Fruit fly (Drosophila melanogaster) whole organism: ENCODE measurements around the gene CG32161.

Experiments used
- Dll ChIP-seq: fragments of >200 bp; optimal IDR thresholded peaks from 2 replicates; lab custom pipeline; 2017
- psq ChIP-seq: fragments of >200 bp; optimal IDR thresholded peaks from 2 replicates; lab custom pipeline; 2017

DNA sequence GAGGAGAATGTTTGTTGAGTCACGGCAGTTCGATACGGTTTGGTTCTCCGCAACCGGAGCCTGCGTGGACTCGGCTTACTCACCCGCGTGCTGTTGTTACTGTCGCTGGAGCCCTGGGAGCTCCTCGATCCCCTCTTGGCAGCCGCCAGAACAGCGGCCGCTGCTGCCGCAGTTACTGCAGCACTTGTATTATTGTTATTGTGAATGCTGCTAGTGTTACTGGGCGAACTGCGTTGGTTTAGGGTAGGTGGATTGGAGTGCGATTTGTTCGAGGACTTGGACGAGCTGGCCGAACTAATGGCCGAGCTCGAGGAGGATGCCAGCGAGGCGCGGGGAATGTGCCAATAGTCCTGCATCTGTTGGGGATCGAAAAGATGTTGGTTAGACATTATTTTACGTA lies 35.5 kb upstream of the CG32161 start:
- no peak for TF ChIP-seq psq (lab: Kevin White, UChicago)
- TF ChIP-seq Dll (lab: Kevin White, UChicago) = no peak
